Worm (Caenorhabditis elegans) whole organism, L4 larva: ENCODE results near the gene glb-22.
A peak's percentile ranks its signal among the peaks of the same experiment; 100 is the strongest.

Experiments
- F26F4.8 ChIP-seq: fragments of 200-800 bp; sonication (Bioruptor generic); conservative IDR thresholded peaks from 2 replicates; pipeline ENCODE4 v1.3.6; 2022; ENCODE audit warnings: missing genetic modification characterization, missing compliant biosample characterization
- R02D3.7 ChIP-seq: fragments of 150-350 bp; sonication (generic microtip); optimal IDR thresholded peaks from 3 replicates; lab custom pipeline; 2014; ENCODE audit warnings: missing biosample characterization, missing genetic modification characterization
- T26A8.4 ChIP-seq: fragments of 200-800 bp; sonication (Bioruptor generic); IDR thresholded peaks from 2 replicates; pipeline ENCODE4 v1.3.6; 2022; ENCODE audit warnings: missing genetic modification characterization, missing compliant biosample characterization
- ZK337.2 ChIP-seq: fragments of 200-800 bp; sonication (Bioruptor generic); IDR thresholded peaks from 2 replicates; pipeline ENCODE4 v1.3.6; 2022; ENCODE audit warnings: missing genetic modification reagents, missing genetic modification characterization, missing compliant biosample characterization
- ZK546.5 ChIP-seq, 2 experiments: sonication (generic microtip); optimal IDR thresholded peaks; 2 replicates each; lab custom pipeline; 2017; ENCODE audit warnings: missing biosample characterization in 2 of 2, missing genetic modification characterization in 2 of 2
- aly-2 ChIP-seq: sonication (generic microtip); optimal IDR thresholded peaks from 2 replicates; lab custom pipeline; 2018; ENCODE audit warnings: missing biosample characterization, missing genetic modification characterization
- arid-1 ChIP-seq: fragments of 200-800 bp; sonication (Bioruptor generic); conservative IDR thresholded peaks from 2 replicates; pipeline ENCODE4 v1.3.6; 2022; ENCODE audit warnings: missing genetic modification reagents, missing genetic modification characterization, missing compliant biosample characterization
- ceh-20 ChIP-seq: fragments of 200-800 bp; sonication (Bioruptor generic); IDR thresholded peaks from 2 replicates; pipeline ENCODE4 v1.3.6; 2022; ENCODE audit warnings: missing genetic modification reagents, missing genetic modification characterization, missing compliant biosample characterization
- ceh-32 ChIP-seq: sonication (generic microtip); optimal IDR thresholded peaks from 2 replicates; lab custom pipeline; 2016; ENCODE audit warnings: mild to moderate bottlenecking, missing genetic modification characterization, missing compliant biosample characterization; ENCODE audit not compliant: poor library complexity
- ceh-82 ChIP-seq: sonication (generic microtip); optimal IDR thresholded peaks from 2 replicates; lab custom pipeline; 2017; ENCODE audit warnings: missing biosample characterization, missing genetic modification characterization
- dmd-9 ChIP-seq: fragments of 200-800 bp; sonication (Bioruptor generic); IDR thresholded peaks from 2 replicates; pipeline ENCODE4 v1.3.6; 2022; ENCODE audit warnings: missing genetic modification reagents, missing genetic modification characterization, missing compliant biosample characterization
- duxl-1 ChIP-seq: sonication (generic microtip); optimal IDR thresholded peaks from 2 replicates; lab custom pipeline; 2016; ENCODE audit warnings: mild to moderate bottlenecking, missing genetic modification characterization, moderate library complexity, missing compliant biosample characterization; ENCODE audit not compliant: poor library complexity
- egl-27 ChIP-seq: sonication (generic microtip); optimal IDR thresholded peaks from 3 replicates; lab custom pipeline; 2017; ENCODE audit warnings: missing biosample characterization, missing genetic modification reagents, missing genetic modification characterization
- fkh-10 ChIP-seq: fragments of 150-350 bp; optimal IDR thresholded peaks from 2 replicates; lab custom pipeline; 2014; ENCODE audit warnings: missing biosample characterization, missing genetic modification reagents, missing genetic modification characterization
- hlh-30 ChIP-seq: sonication (generic microtip); optimal IDR thresholded peaks from 2 replicates; lab custom pipeline; 2017; ENCODE audit warnings: antibody characterized with exemption, mild to moderate bottlenecking, missing genetic modification characterization, missing compliant biosample characterization; ENCODE audit not compliant: insufficient read depth
- lin-13 ChIP-seq: fragments of 150-350 bp; optimal IDR thresholded peaks from 2 replicates; lab custom pipeline; 2014; ENCODE audit warnings: missing biosample characterization, missing genetic modification reagents, missing genetic modification characterization
- lin-15B ChIP-seq: fragments of 150-350 bp; sonication (generic microtip); optimal IDR thresholded peaks from 3 replicates; lab custom pipeline; 2014; ENCODE audit warnings: missing biosample characterization, missing genetic modification characterization
- lsy-2 ChIP-seq, 2 experiments: fragments of 150-350 bp in 1 of 2; sonication (generic microtip) in 1 of 2; optimal IDR thresholded peaks; 2 replicates each; lab custom pipeline; 2014 to 2017; ENCODE audit warnings: missing biosample characterization in 2 of 2, missing genetic modification characterization in 2 of 2
- mes-2 ChIP-seq: sonication (generic microtip); optimal IDR thresholded peaks from 2 replicates; lab custom pipeline; 2016; ENCODE audit warnings: missing genotype, mild to moderate bottlenecking, missing genetic modification characterization, missing compliant biosample characterization; ENCODE audit not compliant: poor library complexity, severe bottlenecking
- nhr-237 ChIP-seq: sonication (generic microtip); optimal IDR thresholded peaks from 2 replicates; lab custom pipeline; 2017; ENCODE audit warnings: missing biosample characterization, missing genetic modification characterization
- nhr-28 ChIP-seq: fragments of 150-350 bp; optimal IDR thresholded peaks from 2 replicates; lab custom pipeline; 2014; ENCODE audit warnings: missing biosample characterization, missing genetic modification characterization
- nhr-48 ChIP-seq: sonication (generic microtip); optimal IDR thresholded peaks from 2 replicates; lab custom pipeline; 2016; ENCODE audit warnings: mild to moderate bottlenecking, missing genetic modification characterization, missing compliant biosample characterization
- nhr-6 ChIP-seq: fragments of 150-350 bp; optimal IDR thresholded peaks from 2 replicates; lab custom pipeline; 2014; ENCODE audit warnings: missing biosample characterization, missing genetic modification characterization
- pha-4 ChIP-seq, 2 experiments: fragments of 150-350 bp in 1 of 2; fragments of 200-800 bp in 1 of 2; sonication (Bioruptor generic) in 1 of 2; IDR thresholded peaks in 1 of 2; optimal IDR thresholded peaks in 1 of 2; 2 replicates each; pipeline versions ENCODE4 v1.3.6 to Lab custom; 2014 to 2022; ENCODE audit warnings: missing genetic modification characterization in 2 of 2, missing genetic modification reagents in 2 of 2, missing biosample characterization in 1 of 2, missing compliant biosample characterization in 1 of 2
- saeg-2 ChIP-seq: fragments of 200-800 bp; sonication (Bioruptor generic); IDR thresholded peaks from 2 replicates; pipeline ENCODE4 v1.3.6; 2022; ENCODE audit warnings: missing genetic modification reagents, missing genetic modification characterization, missing compliant biosample characterization
- spr-3 ChIP-seq: fragments of 200-800 bp; sonication (Bioruptor generic); optimal IDR thresholded peaks from 2 replicates; lab custom pipeline; 2018; ENCODE audit warnings: mild to moderate bottlenecking, missing genetic modification characterization, missing compliant biosample characterization
- tag-97 ChIP-seq: fragments of 200-800 bp; sonication (Bioruptor generic); IDR thresholded peaks from 2 replicates; pipeline ENCODE4 v1.3.6; 2022; ENCODE audit warnings: missing genetic modification characterization, missing compliant biosample characterization
- vab-7 ChIP-seq: fragments of 200-800 bp; sonication (Bioruptor generic); IDR thresholded peaks from 2 replicates; pipeline ENCODE4 v1.3.6; 2022; ENCODE audit warnings: missing genetic modification reagents, missing genetic modification characterization, missing compliant biosample characterization

The glb-22 gene

ce11 chrV:14645817-14646789 lies 46.0 kb downstream of the glb-22 start, which contains the start of the genes rfc-1 and pmp-3 (continued):
- TF ChIP-seq ceh-32 (tag; lab: Kevin White, UChicago) = no peak
- peak; percentile 54 for TF ChIP-seq nhr-6
- TF ChIP-seq dmd-9 (GFP tag; lab: Robert Waterston, UW) = no peak
- no peak for TF ChIP-seq nhr-48 (tag; lab: Kevin White, UChicago)
- TF ChIP-seq arid-1 = no peak
- no peak for TF ChIP-seq F26F4.8 (GFP tag; lab: Robert Waterston, UW)

ce11 chrV:14648825-14649224 lies 48.8 kb downstream of the glb-22 start:
- TF ChIP-seq fkh-10 (GFP tag; lab: Kevin White, UChicago) (peak; percentile 63), saeg-2 (GFP tag; lab: Robert Waterston, UW) (no peak)

ce11 chrV:14649929-14650328 lies 49.9 kb downstream of the glb-22 start:
- peak; percentile 62 for TF ChIP-seq ceh-20 (GFP tag; lab: Robert Waterston, UW)
- peak; percentile 11 to 47 for TF ChIP-seq lsy-2 (tag; optimal IDR thresholded peaks at IDR 0.05; lab: Kevin White, UChicago)
- peak; percentile 51 for TF ChIP-seq hlh-30
- TF ChIP-seq ceh-82 (tag; lab: Kevin White, UChicago) = no peak
- no peak for TF ChIP-seq mes-2

ce11 chrV:14650631-14651030 lies 50.6 kb downstream of the glb-22 start:
- TF ChIP-seq T26A8.4 (GFP tag; lab: Robert Waterston, UW) (no peak), R02D3.7 (tag; lab: Kevin White, UChicago) (no peak), lin-13 (GFP tag; lab: Kevin White, UChicago) (no peak), vab-7 (GFP tag; lab: Robert Waterston, UW) (no peak), egl-27 (tag; lab: Kevin White, UChicago) (no peak), nhr-237 (tag; lab: Kevin White, UChicago) (no peak), ZK546.5 (tag; optimal IDR thresholded peaks at IDR 0.05; lab: Kevin White, UChicago) (no peak), pha-4 (GFP tag; IDR thresholded peaks at IDR 0.05; lab: Robert Waterston, UW) (no peak), pha-4 (tag; optimal IDR thresholded peaks at IDR 0.05; lab: Kevin White, UChicago) (no peak), nhr-6 (no peak), tag-97 (GFP tag; lab: Robert Waterston, UW) (no peak), lin-15B (no peak), aly-2 (no peak), spr-3 (GFP tag; lab: Kevin White, UChicago) (no peak), duxl-1 (tag; lab: Kevin White, UChicago) (no peak)

- TF ChIP-seq hlh-30 (peak; percentile 70), ZK337.2 (GFP tag; lab: Robert Waterston, UW) (no peak), nhr-28 (tag; lab: Kevin White, UChicago) (peak; percentile 20)
Observed at ce11 chrV:14655689-14656088, 55.6 kb downstream of the glb-22 start.
